Fruit fly (Drosophila melanogaster): Measurements from ENCODE around the gene CG44329.
A peak's percentile ranks its signal among the peaks of the same experiment; 100 is the strongest.

DNA sequence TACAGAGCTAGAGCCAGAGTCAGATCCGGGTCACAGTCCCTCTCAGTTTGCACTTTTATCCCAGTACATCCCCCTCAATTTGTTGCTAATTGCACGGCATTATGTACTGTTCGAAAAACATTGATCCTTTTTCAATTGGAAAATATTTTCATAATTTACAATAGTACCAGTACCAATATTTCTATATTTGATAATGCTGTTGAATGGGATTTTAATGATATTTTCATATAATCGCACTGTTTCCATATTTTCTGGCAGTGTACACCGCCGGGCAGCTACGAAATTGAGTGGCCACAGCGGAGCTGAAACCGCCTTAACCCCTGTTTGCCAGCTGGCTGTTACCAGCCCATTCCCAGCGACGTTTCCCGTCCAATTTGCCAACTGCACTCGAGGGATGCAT is 12.1 kb downstream of the CG44329 start:
- no peak for TF ChIP-seq fru (GFP tag; optimal IDR thresholded peaks at IDR 0.05)
- TF ChIP-seq dl (GFP tag; optimal IDR thresholded peaks at IDR 0.05; ENCODE audit: insufficient read depth in 1 of 2, partially characterized antibody in 2 of 2): no peak
- peak in 1 of 2 experiments; percentile 5 for TF ChIP-seq foxo (GFP tag; optimal IDR thresholded peaks at IDR 0.05)
- no peak for TF ChIP-seq N (GFP tag; optimal IDR thresholded peaks at IDR 0.05)
- no peak for TF ChIP-seq OdsH (GFP tag; optimal IDR thresholded peaks at IDR 0.05)
- no peak for TF ChIP-seq Hnf4 (GFP tag; optimal IDR thresholded peaks at IDR 0.05)
- no peak for TF ChIP-seq tai (GFP tag; optimal IDR thresholded peaks at IDR 0.05)
- no peak for TF ChIP-seq psq (GFP tag; optimal IDR thresholded peaks at IDR 0.05)
- no peak for TF ChIP-seq usp (GFP tag; optimal IDR thresholded peaks at IDR 0.05)
- no peak for TF ChIP-seq lola (GFP tag; optimal IDR thresholded peaks at IDR 0.05)
- TF ChIP-seq br (GFP tag; optimal IDR thresholded peaks at IDR 0.05): no peak
- TF ChIP-seq sage (GFP tag; optimal IDR thresholded peaks at IDR 0.05): no peak
- TF ChIP-seq Hr78 (GFP tag; optimal IDR thresholded peaks at IDR 0.05): no peak
- TF ChIP-seq ey (GFP tag; optimal IDR thresholded peaks at IDR 0.05): peak; percentile 0

Measured in whole organism, wandering third instar larva.